Fruit fly (Drosophila melanogaster): ENCODE results near the gene Spp.

Spp gene

DNA sequence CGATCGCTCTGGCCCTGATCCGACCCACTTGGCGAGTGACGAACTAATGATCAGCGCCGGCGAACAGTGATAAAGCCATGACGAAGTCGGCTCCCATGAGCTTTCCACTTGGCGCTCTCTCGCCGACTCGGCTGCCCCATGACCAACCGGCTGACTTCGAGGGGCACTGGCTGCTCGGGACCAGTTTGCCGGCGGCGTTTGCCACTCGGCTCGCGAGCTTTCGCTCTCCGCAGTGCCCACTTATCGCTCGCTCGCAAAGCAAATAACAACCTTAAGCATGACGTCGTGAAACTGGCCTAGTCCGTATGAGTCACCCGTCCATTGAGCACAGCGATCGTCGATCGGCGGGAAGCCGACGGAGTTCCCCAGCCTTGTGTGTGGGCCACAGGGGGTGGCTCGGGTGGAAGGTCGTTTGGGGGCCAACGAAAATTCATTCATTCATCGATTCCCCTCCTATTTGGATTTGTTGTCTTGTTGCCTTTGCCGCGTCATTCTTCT lies 8.0 kb upstream of the Spp start, which contains the start of gene Ets21C (continued):
- TF ChIP-seq dysf (GFP tag; IDR thresholded peaks at IDR 0.05) (peak; percentile 16; the same call in 1 of the 3 replicates), CG12299 (tag; optimal IDR thresholded peaks at IDR 0.05) (no peak), Deaf1 (tag; optimal IDR thresholded peaks at IDR 0.05) (peak; percentile 97), Stat92E (GFP tag; optimal IDR thresholded peaks at IDR 0.05) (peak in 1 of 3 experiments; percentile 38), lola (GFP tag; optimal IDR thresholded peaks at IDR 0.05) (no peak), her (GFP tag; optimal IDR thresholded peaks at IDR 0.05) (peak; percentile 38), CG17612 (GFP tag; IDR thresholded peaks at IDR 0.05) (no peak), emc (GFP tag; optimal IDR thresholded peaks at IDR 0.05) (no peak), Ptx1 (GFP tag; IDR thresholded peaks at IDR 0.05) (0 out of 2 replicates have a peak, but pooled peaks have one; percentile 13), nom (GFP tag; optimal IDR thresholded peaks at IDR 0.05) (peak; percentile 84), CG13287 (GFP tag; IDR thresholded peaks at IDR 0.05; ENCODE audit: partially characterized antibody) (peak; percentile 65), CG12104 (GFP tag; optimal IDR thresholded peaks at IDR 0.05) (no peak), PHDP (tag; optimal IDR thresholded peaks at IDR 0.05) (no peak), gcm2 (GFP tag; optimal IDR thresholded peaks at IDR 0.05) (no peak), Dfd (GFP tag; optimal IDR thresholded peaks at IDR 0.05) (no peak), twi (tag; optimal IDR thresholded peaks at IDR 0.05) (no peak), CG34422 (GFP tag; IDR thresholded peaks at IDR 0.05) (peak; percentile 45; the same call in 1 of the 3 replicates), Oli (tag; optimal IDR thresholded peaks at IDR 0.05) (no peak), Fer1 (GFP tag; optimal IDR thresholded peaks at IDR 0.05) (peak; percentile 70), Adf1 (GFP tag; IDR thresholded peaks at IDR 0.05) (peak; percentile 64; the same call in 1 of the 2 replicates), croc (GFP tag; conservative IDR thresholded peaks at IDR 0.05) (no peak), Drgx (GFP tag; IDR thresholded peaks at IDR 0.05) (peak; percentile 75), chn (GFP tag; optimal IDR thresholded peaks at IDR 0.05) (peak; percentile 34), CG12071 (GFP tag; optimal IDR thresholded peaks at IDR 0.05) (peak; percentile 53), CG3407 (GFP tag; optimal IDR thresholded peaks at IDR 0.05) (no peak), CTCF (GFP tag; optimal IDR thresholded peaks at IDR 0.05) (no peak), CG10654 (GFP tag; optimal IDR thresholded peaks at IDR 0.05) (no peak), GATAe (GFP tag; conservative IDR thresholded peaks at IDR 0.05) (no peak; the same call in 1 of the 2 replicates), ac (GFP tag; optimal IDR thresholded peaks at IDR 0.05) (no peak), BtbVII (GFP tag; optimal IDR thresholded peaks at IDR 0.05) (peak; percentile 90), psq (GFP tag; optimal IDR thresholded peaks at IDR 0.05) (no peak), CG12769 (tag; optimal IDR thresholded peaks at IDR 0.05) (peak; percentile 93), sna (GFP tag; IDR thresholded peaks at IDR 0.05; ENCODE audit: partially characterized antibody) (0 out of 2 replicates have a peak, but pooled peaks have one; percentile 25), CG18599 (GFP tag; optimal IDR thresholded peaks at IDR 0.05) (peak; percentile 34), Pdp1 (GFP tag; optimal IDR thresholded peaks at IDR 0.05) (no peak), zfh1 (GFP tag; IDR thresholded peaks at IDR 0.05) (0 out of 3 replicates have a peak, but pooled peaks have one; percentile 14), Spps (tag; optimal IDR thresholded peaks at IDR 0.05) (no peak), Eip74EF (GFP tag; optimal IDR thresholded peaks at IDR 0.05) (peak in 1 of 2 experiments; percentile 40), CrebB (tag; optimal IDR thresholded peaks at IDR 0.05) (peak; percentile 18), row (GFP tag; IDR thresholded peaks at IDR 0.05) (0 out of 3 replicates have a peak, but pooled peaks have one; percentile 13), CG10321 (GFP tag; IDR thresholded peaks at IDR 0.05) (no peak), kay (GFP tag; optimal IDR thresholded peaks at IDR 0.05) (peak; percentile 98), CG18619 (GFP tag; optimal IDR thresholded peaks at IDR 0.05) (no peak), CG18764 (GFP tag; optimal IDR thresholded peaks at IDR 0.05) (no peak), Scr (GFP tag; IDR thresholded peaks at IDR 0.05; ENCODE audit: partially characterized antibody) (0 out of 2 replicates have a peak, but pooled peaks have one; percentile 22), vvl (GFP tag; IDR thresholded peaks at IDR 0.05) (no peak), Jarid2 (GFP tag; optimal IDR thresholded peaks at IDR 0.05) (peak; percentile 25), sr (GFP tag; IDR thresholded peaks at IDR 0.05) (0 out of 3 replicates have a peak, but pooled peaks have one; percentile 4), aop (GFP tag; IDR thresholded peaks at IDR 0.05) (no peak)

Data from whole organism, embryonic.